Worm (Caenorhabditis elegans) whole organism, young adult: ENCODE measurements around the gene F55C12.4.

Source experiments
- B0019.2 ChIP-seq: fragments of 200-800 bp; sonication (Bioruptor generic); conservative IDR thresholded peaks from 2 replicates; pipeline ENCODE4 v1.3.6; 2022; ENCODE audit warnings: missing genetic modification reagents, missing genetic modification characterization, missing compliant biosample characterization
- B0035.1 ChIP-seq: sonication (generic microtip); optimal IDR thresholded peaks from 2 replicates; lab custom pipeline; 2016; ENCODE audit warnings: missing genetic modification characterization, mild to moderate bottlenecking, missing compliant biosample characterization, missing genotype, missing genetic modification reagents
- B0261.1 ChIP-seq: sonication (generic microtip); optimal IDR thresholded peaks from 2 replicates; lab custom pipeline; 2016; ENCODE audit warnings: mild to moderate bottlenecking, missing genetic modification characterization, moderate library complexity, missing compliant biosample characterization
- C06A6.2 ChIP-seq: fragments of 200-800 bp; sonication (Bioruptor generic); conservative IDR thresholded peaks from 2 replicates; pipeline ENCODE4 v1.3.6; 2022; ENCODE audit warnings: missing genetic modification characterization, missing compliant biosample characterization
- D2030.7 ChIP-seq: fragments of 200-800 bp; sonication (Bioruptor generic); IDR thresholded peaks from 2 replicates; pipeline ENCODE4 v1.3.6; 2022; ENCODE audit warnings: missing genetic modification reagents, missing genetic modification characterization, missing compliant biosample characterization
- F22D6.2 ChIP-seq: sonication (generic microtip); optimal IDR thresholded peaks from 2 replicates; lab custom pipeline; 2016; ENCODE audit warnings: mild to moderate bottlenecking, missing genetic modification characterization, missing compliant biosample characterization
- F37B4.10 ChIP-seq: fragments of 200-800 bp; sonication (Bioruptor generic); IDR thresholded peaks from 2 replicates; pipeline ENCODE4 v1.3.6; 2022; ENCODE audit warnings: missing genetic modification characterization, missing compliant biosample characterization
- F39B2.1 ChIP-seq: fragments of 200-800 bp; sonication (Bioruptor generic); IDR thresholded peaks from 2 replicates; pipeline ENCODE4 v1.3.6; 2022; ENCODE audit warnings: missing genetic modification reagents, missing genetic modification characterization, missing compliant biosample characterization
- F55B11.4 ChIP-seq: sonication (generic microtip); optimal IDR thresholded peaks from 2 replicates; lab custom pipeline; 2016; ENCODE audit warnings: missing compliant biosample characterization, missing genetic modification characterization, borderline replicate concordance; ENCODE audit not compliant: insufficient read depth
- F57A8.1 ChIP-seq: fragments of 200-800 bp; sonication (Bioruptor generic); optimal IDR thresholded peaks from 2 replicates; lab custom pipeline; 2018; ENCODE audit warnings: mild to moderate bottlenecking, missing genetic modification characterization, moderate library complexity, missing compliant biosample characterization
- T07F8.4 ChIP-seq: sonication (generic microtip); optimal IDR thresholded peaks from 2 replicates; lab custom pipeline; 2016; ENCODE audit warnings: mild to moderate bottlenecking, missing genetic modification characterization, moderate library complexity, missing compliant biosample characterization
- Y53F4B.3 ChIP-seq: fragments of 200-800 bp; sonication (Bioruptor generic); IDR thresholded peaks from 2 replicates; pipeline ENCODE4 v1.3.6; 2022; ENCODE audit warnings: missing genetic modification reagents, missing genetic modification characterization, missing compliant biosample characterization
- akir-1 ChIP-seq: fragments of 200-800 bp; sonication (Bioruptor generic); optimal IDR thresholded peaks from 2 replicates; lab custom pipeline; 2018; ENCODE audit warnings: mild to moderate bottlenecking, missing genetic modification characterization, moderate library complexity, missing compliant biosample characterization
- ama-1 ChIP-seq, 3 experiments: fragments of 150-350 bp in 1 of 3; sonication (generic microtip) in 2 of 3; optimal IDR thresholded peaks; 2 replicates each; lab custom pipeline; 2014 to 2018; ENCODE audit warnings: missing biosample characterization in 2 of 3, missing genetic modification characterization in 2 of 3, missing genetic modification reagents in 2 of 3
- athp-1 ChIP-seq: sonication (generic microtip); optimal IDR thresholded peaks from 2 replicates; lab custom pipeline; 2017; ENCODE audit warnings: mild to moderate bottlenecking, missing genetic modification characterization, missing compliant biosample characterization
- attf-3 ChIP-seq: fragments of 200-800 bp; sonication (Bioruptor generic); conservative IDR thresholded peaks from 2 replicates; pipeline ENCODE4 v1.3.6; 2022; ENCODE audit warnings: missing genetic modification reagents, missing genetic modification characterization, missing compliant biosample characterization
- attf-5 ChIP-seq: fragments of 200-800 bp; sonication (Bioruptor generic); optimal IDR thresholded peaks from 2 replicates; lab custom pipeline; 2018; ENCODE audit warnings: mild to moderate bottlenecking, missing genetic modification characterization, missing compliant biosample characterization
- ceh-100 ChIP-seq: fragments of 200-800 bp; sonication (Bioruptor generic); IDR thresholded peaks from 2 replicates; pipeline ENCODE4 v1.3.6; 2022; ENCODE audit warnings: missing genetic modification reagents, missing genetic modification characterization, missing compliant biosample characterization
- chd-7 ChIP-seq: sonication (generic microtip); optimal IDR thresholded peaks from 2 replicates; lab custom pipeline; 2016; ENCODE audit warnings: mild to moderate bottlenecking, missing genetic modification characterization, moderate library complexity, missing compliant biosample characterization
- die-1 ChIP-seq: sonication (generic microtip); optimal IDR thresholded peaks from 2 replicates; lab custom pipeline; 2016; ENCODE audit warnings: missing genotype, mild to moderate bottlenecking, missing genetic modification characterization, missing compliant biosample characterization
- dpl-1 ChIP-seq: fragments of 150-350 bp; optimal IDR thresholded peaks from 2 replicates; lab custom pipeline; 2014; ENCODE audit warnings: missing biosample characterization, missing genetic modification reagents, missing genetic modification characterization
- efl-1 ChIP-seq: fragments of 150-350 bp; optimal IDR thresholded peaks from 2 replicates; lab custom pipeline; 2014; ENCODE audit warnings: missing biosample characterization, missing genetic modification reagents, missing genetic modification characterization
- egl-18 ChIP-seq: fragments of 200-800 bp; sonication (Bioruptor generic); IDR thresholded peaks from 2 replicates; pipeline ENCODE4 v1.3.6; 2022; ENCODE audit warnings: missing genetic modification reagents, missing genetic modification characterization, missing compliant biosample characterization
- egl-44 ChIP-seq: fragments of 200-800 bp; sonication (Bioruptor generic); IDR thresholded peaks from 2 replicates; pipeline ENCODE4 v1.3.6; 2022; ENCODE audit warnings: missing genetic modification reagents, missing genetic modification characterization, missing compliant biosample characterization
- ekl-4 ChIP-seq: fragments of 200-800 bp; sonication (Bioruptor generic); IDR thresholded peaks from 2 replicates; pipeline ENCODE4 v1.3.6; 2022; ENCODE audit warnings: missing genetic modification reagents, missing genetic modification characterization, missing compliant biosample characterization
- ets-4 ChIP-seq: fragments of 200-800 bp; sonication (Bioruptor generic); optimal IDR thresholded peaks from 2 replicates; lab custom pipeline; 2018; ENCODE audit warnings: mild to moderate bottlenecking, missing genetic modification characterization, missing compliant biosample characterization
- fkh-3 ChIP-seq: sonication (generic microtip); optimal IDR thresholded peaks from 2 replicates; lab custom pipeline; 2016; ENCODE audit warnings: mild to moderate bottlenecking, missing genetic modification characterization, missing compliant biosample characterization
- hlh-12 ChIP-seq: sonication (generic microtip); optimal IDR thresholded peaks from 2 replicates; lab custom pipeline; 2016; ENCODE audit warnings: missing genetic modification characterization, missing compliant biosample characterization
- hrde-1 ChIP-seq: sonication (generic microtip); optimal IDR thresholded peaks from 2 replicates; lab custom pipeline; 2016; ENCODE audit warnings: missing genetic modification characterization, mild to moderate bottlenecking, missing compliant biosample characterization, moderate library complexity, missing genotype, missing genetic modification reagents, borderline replicate concordance
- hsf-1 ChIP-seq: fragments of 200-800 bp; sonication (Bioruptor generic); IDR thresholded peaks from 2 replicates; pipeline ENCODE4 v1.3.6; 2022; ENCODE audit warnings: missing genetic modification reagents, missing genetic modification characterization, missing compliant biosample characterization
- let-526 ChIP-seq: fragments of 200-800 bp; sonication (Bioruptor generic); IDR thresholded peaks from 2 replicates; pipeline ENCODE4 v1.3.6; 2022; ENCODE audit warnings: missing genetic modification reagents, missing genetic modification characterization, missing compliant biosample characterization
- lin-35 ChIP-seq, 3 experiments: fragments of 150-350 bp in 2 of 3; sonication (generic microtip) in 1 of 3; optimal IDR thresholded peaks; 2 replicates each; lab custom pipeline; 2014 to 2018; ENCODE audit warnings: missing biosample characterization in 3 of 3, missing genetic modification characterization in 3 of 3, missing genetic modification reagents in 3 of 3
- lin-54 ChIP-seq: fragments of 200-800 bp; sonication (Bioruptor generic); optimal IDR thresholded peaks from 2 replicates; lab custom pipeline; 2018; ENCODE audit warnings: mild to moderate bottlenecking, missing genetic modification characterization, missing compliant biosample characterization
- lir-1 ChIP-seq: fragments of 200-800 bp; sonication (Bioruptor generic); conservative IDR thresholded peaks from 2 replicates; pipeline ENCODE4 v1.3.6; 2022; ENCODE audit warnings: missing genetic modification reagents, missing genetic modification characterization, missing compliant biosample characterization
- lsl-1 ChIP-seq: fragments of 200-800 bp; sonication (Bioruptor generic); optimal IDR thresholded peaks from 2 replicates; lab custom pipeline; 2018; ENCODE audit warnings: mild to moderate bottlenecking, missing genetic modification characterization, moderate library complexity, missing compliant biosample characterization
- madf-6 ChIP-seq: fragments of 200-800 bp; sonication (Bioruptor generic); IDR thresholded peaks from 2 replicates; pipeline ENCODE4 v1.3.6; 2022; ENCODE audit warnings: missing genetic modification reagents, missing genetic modification characterization, missing compliant biosample characterization
- mes-4 ChIP-seq: sonication (generic microtip); optimal IDR thresholded peaks from 2 replicates; lab custom pipeline; 2016; ENCODE audit warnings: missing genotype, missing genetic modification characterization, missing compliant biosample characterization
- mxl-1 ChIP-seq: sonication (generic microtip); optimal IDR thresholded peaks from 2 replicates; lab custom pipeline; 2016; ENCODE audit warnings: missing genetic modification characterization, missing compliant biosample characterization
- nfya-2 ChIP-seq: fragments of 200-800 bp; sonication (Bioruptor generic); IDR thresholded peaks from 2 replicates; pipeline ENCODE4 v1.3.6; 2022; ENCODE audit warnings: missing genetic modification reagents, missing genetic modification characterization, missing compliant biosample characterization
- nfyb-1 ChIP-seq: fragments of 200-800 bp; sonication (Bioruptor generic); IDR thresholded peaks from 2 replicates; pipeline ENCODE4 v1.3.6; 2022; ENCODE audit warnings: missing genetic modification reagents, missing genetic modification characterization, missing compliant biosample characterization
- nhr-120 ChIP-seq: fragments of 200-800 bp; sonication (Bioruptor generic); IDR thresholded peaks from 2 replicates; pipeline ENCODE4 v1.3.6; 2022; ENCODE audit warnings: missing genetic modification characterization, missing compliant biosample characterization
- rcor-1 ChIP-seq: fragments of 200-800 bp; sonication (Bioruptor generic); IDR thresholded peaks from 2 replicates; pipeline ENCODE4 v1.3.6; 2022; ENCODE audit warnings: missing genetic modification reagents, missing genetic modification characterization, missing compliant biosample characterization
- sea-2 ChIP-seq: fragments of 200-800 bp; sonication (Bioruptor generic); IDR thresholded peaks from 2 replicates; pipeline ENCODE4 v1.3.6; 2022; ENCODE audit warnings: missing genetic modification characterization, missing compliant biosample characterization
- snpc-3.4 ChIP-seq: sonication (generic microtip); optimal IDR thresholded peaks from 2 replicates; lab custom pipeline; 2017; ENCODE audit warnings: missing genetic modification characterization, mild to moderate bottlenecking, missing compliant biosample characterization, antibody characterized with exemption, moderate library complexity, missing genotype, missing genetic modification reagents
- sptf-2 ChIP-seq: fragments of 200-800 bp; sonication (Bioruptor generic); optimal IDR thresholded peaks from 2 replicates; lab custom pipeline; 2018; ENCODE audit warnings: mild to moderate bottlenecking, missing genetic modification characterization, missing compliant biosample characterization
- tbp1 ChIP-seq: fragments of 200-800 bp; sonication (Bioruptor generic); optimal IDR thresholded peaks from 2 replicates; lab custom pipeline; 2018; ENCODE audit warnings: mild to moderate bottlenecking, missing genetic modification characterization, missing compliant biosample characterization
- zim-3 ChIP-seq: sonication (generic microtip); optimal IDR thresholded peaks from 2 replicates; lab custom pipeline; 2017; ENCODE audit warnings: mild to moderate bottlenecking, missing genetic modification characterization, moderate library complexity, missing compliant biosample characterization
- ztf-18 ChIP-seq: sonication (generic microtip); optimal IDR thresholded peaks from 2 replicates; lab custom pipeline; 2016; ENCODE audit warnings: missing genotype, mild to moderate bottlenecking, missing genetic modification characterization, missing compliant biosample characterization
- ztf-26 ChIP-seq: sonication (generic microtip); optimal IDR thresholded peaks from 2 replicates; lab custom pipeline; 2017; ENCODE audit warnings: missing genetic modification characterization, missing compliant biosample characterization
- ztf-6 ChIP-seq: fragments of 200-800 bp; sonication (Bioruptor generic); IDR thresholded peaks from 2 replicates; pipeline ENCODE4 v1.3.6; 2022; ENCODE audit warnings: missing genetic modification reagents, missing genetic modification characterization, missing compliant biosample characterization

Gene F55C12.4

ce11 chrII:5819655-5820054 lies 38.6 kb downstream of the F55C12.4 start (continued):
- no peak for TF ChIP-seq ets-4
- no peak for TF ChIP-seq sptf-2 (GFP tag; lab: Kevin White, UChicago)
- no peak for TF ChIP-seq lir-1 (GFP tag; lab: Robert Waterston, UW)
- TF ChIP-seq let-526 (GFP tag; lab: Robert Waterston, UW) = 0 out of 2 replicates have a peak, but pooled peaks have one; percentile 14
- TF ChIP-seq Y53F4B.3 (GFP tag; lab: Robert Waterston, UW) = no peak
- no peak for TF ChIP-seq mes-4
- TF ChIP-seq F57A8.1 (GFP tag; lab: Kevin White, UChicago) = no peak
- TF ChIP-seq nfya-2 = no peak
- peak; percentile 15 for TF ChIP-seq lin-54
- peak; percentile 53 for TF ChIP-seq madf-6 (GFP tag; lab: Robert Waterston, UW)
- TF ChIP-seq fkh-3 = no peak
- no peak for TF ChIP-seq attf-3
- no peak for TF ChIP-seq nhr-120 (GFP tag; lab: Robert Waterston, UW)
- no peak for TF ChIP-seq athp-1 (tag; lab: Kevin White, UChicago)
- TF ChIP-seq hsf-1 (GFP tag; lab: Robert Waterston, UW) = no peak
- no peak for TF ChIP-seq akir-1 (GFP tag; lab: Kevin White, UChicago)
- peak; percentile 20 for TF ChIP-seq tbp1 (GFP tag; lab: Kevin White, UChicago)
- TF ChIP-seq B0035.1 = no peak
- no peak for TF ChIP-seq ekl-4 (GFP tag; lab: Robert Waterston, UW)
- TF ChIP-seq lin-35 (GFP tag; optimal IDR thresholded peaks at IDR 0.05; lab: Kevin White, UChicago) = no peak
- no peak for TF ChIP-seq nfyb-1 (GFP tag; lab: Robert Waterston, UW)
- no peak for TF ChIP-seq T07F8.4 (tag; lab: Kevin White, UChicago)
- peak; percentile 51; the same call in 1 of the 2 replicates for TF ChIP-seq D2030.7 (GFP tag; lab: Robert Waterston, UW)
- no peak for TF ChIP-seq ztf-18
- peak; percentile 58 for TF ChIP-seq lsl-1
- peak; percentile 31 for TF ChIP-seq attf-5 (GFP tag; lab: Kevin White, UChicago)
- TF ChIP-seq hlh-12 (tag; lab: Kevin White, UChicago) = no peak
- no peak for TF ChIP-seq sea-2 (GFP tag; lab: Robert Waterston, UW)
- TF ChIP-seq egl-18 = no peak
- no peak for TF ChIP-seq C06A6.2
- no peak for TF ChIP-seq die-1 (tag; lab: Kevin White, UChicago)
- TF ChIP-seq hrde-1 (tag; lab: Kevin White, UChicago) = no peak
- peak; percentile 69 for TF ChIP-seq ceh-100 (GFP tag; lab: Robert Waterston, UW)
- 0 out of 2 replicates have a peak, but pooled peaks have one; percentile 47 for TF ChIP-seq ztf-6
- TF ChIP-seq zim-3 (tag; lab: Kevin White, UChicago) = no peak
- TF ChIP-seq B0261.1 = no peak
- TF ChIP-seq efl-1 = no peak
- no peak for TF ChIP-seq F37B4.10 (GFP tag; lab: Robert Waterston, UW)
- TF ChIP-seq F55B11.4 (tag; lab: Kevin White, UChicago) = no peak
- TF ChIP-seq B0019.2 = no peak
- TF ChIP-seq ama-1 (optimal IDR thresholded peaks at IDR 0.05; lab: Kevin White, UChicago) = no peak
- no peak for TF ChIP-seq ama-1 (GFP tag; optimal IDR thresholded peaks at IDR 0.05; lab: Kevin White, UChicago)
- no peak for TF ChIP-seq F22D6.2 (tag; lab: Kevin White, UChicago)
- TF ChIP-seq snpc-3.4 = no peak
- TF ChIP-seq rcor-1 (GFP tag; lab: Robert Waterston, UW) = peak; percentile 68
- no peak for TF ChIP-seq chd-7
- TF ChIP-seq dpl-1 (GFP tag; lab: Kevin White, UChicago) = no peak
- no peak for TF ChIP-seq egl-44
- TF ChIP-seq F39B2.1 (GFP tag; lab: Robert Waterston, UW) = no peak
- no peak for TF ChIP-seq ztf-26 (tag; lab: Kevin White, UChicago)
- TF ChIP-seq mxl-1 (tag; lab: Kevin White, UChicago) = no peak
